Fruit fly (Drosophila melanogaster) whole organism, prepupa: Measurements from ENCODE around the gene CG10348.
A peak's percentile ranks its signal among the peaks of the same experiment; 100 is the strongest.

ENCODE experiments used
- Blimp-1 ChIP-seq: fragments of 200-800 bp; sonication (Bioruptor generic); optimal IDR thresholded peaks from 3 replicates; lab custom pipeline; 2017; ENCODE audit warnings: missing biosample characterization, missing genetic modification characterization, mild to moderate bottlenecking, moderate library complexity, missing genetic modification reagents
- CG10631 ChIP-seq: fragments of 200-800 bp; sonication (Bioruptor generic); optimal IDR thresholded peaks from 2 replicates; lab custom pipeline; 2016; ENCODE audit warnings: missing biosample characterization, missing genetic modification characterization
- CG10669 ChIP-seq: fragments of 200-800 bp; sonication (Bioruptor generic); optimal IDR thresholded peaks from 3 replicates; lab custom pipeline; 2018; ENCODE audit warnings: missing biosample characterization, mild to moderate bottlenecking, missing genetic modification characterization, moderate library complexity
- CG11294 ChIP-seq: fragments of 200-800 bp; sonication (Bioruptor generic); IDR thresholded peaks from 2 replicates; pipeline ENCODE4 v1.3.6; 2022; ENCODE audit warnings: missing biosample characterization, missing genetic modification characterization
- CG15336 ChIP-seq: fragments of 200-800 bp; sonication (Bioruptor generic); IDR thresholded peaks from 2 replicates; pipeline ENCODE4 v1.3.6; 2022; ENCODE audit warnings: missing biosample characterization, missing genetic modification characterization
- CG16779 ChIP-seq: fragments of 200-800 bp; sonication (Bioruptor generic); optimal IDR thresholded peaks from 3 replicates; lab custom pipeline; 2017; ENCODE audit warnings: missing biosample characterization, mild to moderate bottlenecking, missing genetic modification characterization
- CG3032 ChIP-seq: fragments of 200-800 bp; optimal IDR thresholded peaks from 2 replicates; lab custom pipeline; 2019; ENCODE audit warnings: missing biosample characterization, mild to moderate bottlenecking, missing genetic modification characterization, moderate library complexity
- CG31627 ChIP-seq: fragments of 200-800 bp; sonication (Bioruptor generic); optimal IDR thresholded peaks from 3 replicates; lab custom pipeline; 2016; ENCODE audit warnings: missing biosample characterization, missing genetic modification characterization
- CG32006 ChIP-seq: fragments of 200-800 bp; sonication (Bioruptor generic); optimal IDR thresholded peaks from 3 replicates; lab custom pipeline; 2017; ENCODE audit warnings: missing biosample characterization, mild to moderate bottlenecking, missing genetic modification characterization
- CG34406 ChIP-seq: fragments of 200-800 bp; sonication (Bioruptor generic); optimal IDR thresholded peaks from 3 replicates; lab custom pipeline; 2016; ENCODE audit warnings: missing biosample characterization, missing genetic modification characterization
- CG3919 ChIP-seq: fragments of 200-800 bp; sonication (Bioruptor generic); optimal IDR thresholded peaks from 3 replicates; lab custom pipeline; 2016; ENCODE audit warnings: missing biosample characterization, missing genetic modification characterization
- CG4318 ChIP-seq: fragments of 200-800 bp; sonication (Bioruptor generic); optimal IDR thresholded peaks from 3 replicates; lab custom pipeline; 2017; ENCODE audit warnings: missing biosample characterization, mild to moderate bottlenecking, missing genetic modification characterization
- CG6163 ChIP-seq: fragments of 200-800 bp; sonication (Bioruptor generic); IDR thresholded peaks from 3 replicates; pipeline ENCODE4 v1.3.6; 2022; ENCODE audit warnings: missing biosample characterization, missing genetic modification characterization
- CG6276 ChIP-seq: fragments of 200-800 bp; sonication (Bioruptor generic); optimal IDR thresholded peaks from 2 replicates; lab custom pipeline; 2017; ENCODE audit warnings: missing biosample characterization, mild to moderate bottlenecking, missing genetic modification characterization
- CG6792 ChIP-seq: fragments of 200-800 bp; sonication (Bioruptor generic); optimal IDR thresholded peaks from 3 replicates; lab custom pipeline; 2016; ENCODE audit warnings: missing biosample characterization, missing genetic modification characterization
- CG6854 ChIP-seq: fragments of 200-800 bp; sonication (Bioruptor generic); optimal IDR thresholded peaks from 2 replicates; lab custom pipeline; 2017; ENCODE audit warnings: missing biosample characterization, mild to moderate bottlenecking, missing genetic modification characterization
- CG7368 ChIP-seq: fragments of 200-800 bp; sonication (Bioruptor generic); optimal IDR thresholded peaks from 3 replicates; lab custom pipeline; 2016; ENCODE audit warnings: missing biosample characterization, missing genetic modification characterization
- CG8119 ChIP-seq: fragments of 200-800 bp; sonication (Bioruptor generic); IDR thresholded peaks from 3 replicates; pipeline ENCODE4 v1.3.6; 2022; ENCODE audit warnings: missing biosample characterization, missing genetic modification characterization
- CG8319 ChIP-seq: fragments of 200-800 bp; sonication (Bioruptor generic); optimal IDR thresholded peaks from 3 replicates; lab custom pipeline; 2016; ENCODE audit warnings: missing biosample characterization, missing genetic modification characterization
- CG9139 ChIP-seq: fragments of 200-800 bp; sonication (Bioruptor generic); optimal IDR thresholded peaks from 3 replicates; lab custom pipeline; 2017; ENCODE audit warnings: missing biosample characterization, mild to moderate bottlenecking, missing genetic modification characterization
- Eip75B ChIP-seq: fragments of 200-800 bp; sonication (Bioruptor generic); optimal IDR thresholded peaks from 3 replicates; lab custom pipeline; 2016; ENCODE audit warnings: missing biosample characterization, missing genetic modification characterization
- Eip93F ChIP-seq: fragments of 200-800 bp; sonication (Bioruptor generic); optimal IDR thresholded peaks from 2 replicates; lab custom pipeline; 2016; ENCODE audit warnings: missing biosample characterization, mild to moderate bottlenecking, missing genetic modification characterization
- Ets21C ChIP-seq: fragments of 200-800 bp; sonication (Bioruptor generic); optimal IDR thresholded peaks from 3 replicates; lab custom pipeline; 2016; ENCODE audit warnings: missing biosample characterization, missing genetic modification characterization
- Ets96B ChIP-seq: fragments of 200-800 bp; optimal IDR thresholded peaks from 2 replicates; lab custom pipeline; 2019; ENCODE audit warnings: missing biosample characterization, mild to moderate bottlenecking, missing genetic modification characterization, moderate library complexity
- Hr38 ChIP-seq: sonication (Bioruptor generic); optimal IDR thresholded peaks from 2 replicates; lab custom pipeline; 2016; ENCODE audit warnings: missing biosample characterization, missing genetic modification characterization
- Hr39 ChIP-seq: fragments of 200-800 bp; sonication (Bioruptor generic); optimal IDR thresholded peaks from 2 replicates; lab custom pipeline; 2016; ENCODE audit warnings: missing biosample characterization, missing genetic modification characterization
- Hr4 ChIP-seq: fragments of 200-800 bp; sonication (Bioruptor generic); optimal IDR thresholded peaks from 3 replicates; lab custom pipeline; 2016; ENCODE audit warnings: missing biosample characterization, missing genetic modification characterization
- Lpt ChIP-seq: fragments of 200-800 bp; sonication (Bioruptor generic); optimal IDR thresholded peaks from 3 replicates; lab custom pipeline; 2016; ENCODE audit warnings: missing biosample characterization, missing genetic modification characterization
- Met ChIP-seq: fragments of 200-800 bp; sonication (Bioruptor generic); optimal IDR thresholded peaks from 3 replicates; lab custom pipeline; 2016; ENCODE audit warnings: missing biosample characterization, missing genetic modification characterization
- OdsH ChIP-seq: fragments of 200-800 bp; sonication (Bioruptor generic); optimal IDR thresholded peaks from 3 replicates; lab custom pipeline; 2016; ENCODE audit warnings: missing biosample characterization, missing genetic modification characterization
- Smox ChIP-seq: fragments of 200-800 bp; sonication (Bioruptor generic); optimal IDR thresholded peaks from 3 replicates; lab custom pipeline; 2016; ENCODE audit warnings: missing biosample characterization, missing genetic modification characterization
- Sox102F ChIP-seq: fragments of 200-800 bp; sonication (Bioruptor generic); optimal IDR thresholded peaks from 2 replicates; lab custom pipeline; 2016; ENCODE audit warnings: missing biosample characterization, mild to moderate bottlenecking, missing genetic modification characterization
- Sox14 ChIP-seq: fragments of 200-800 bp; sonication (Bioruptor generic); optimal IDR thresholded peaks from 3 replicates; lab custom pipeline; 2016; ENCODE audit warnings: missing biosample characterization, missing genetic modification characterization
- Sox15 ChIP-seq: fragments of 200-800 bp; sonication (Bioruptor generic); optimal IDR thresholded peaks from 3 replicates; lab custom pipeline; 2016; ENCODE audit warnings: missing biosample characterization, missing genetic modification characterization
- acj6 ChIP-seq: fragments of 200-800 bp; sonication (Bioruptor generic); optimal IDR thresholded peaks from 3 replicates; lab custom pipeline; 2016; ENCODE audit warnings: missing biosample characterization, missing genetic modification characterization
- dac ChIP-seq: fragments of 200-800 bp; sonication (Bioruptor generic); optimal IDR thresholded peaks from 2 replicates; lab custom pipeline; 2017; ENCODE audit warnings: missing biosample characterization, mild to moderate bottlenecking, missing genetic modification characterization
- dsx ChIP-seq: fragments of 200-800 bp; optimal IDR thresholded peaks from 3 replicates; lab custom pipeline; 2019; ENCODE audit warnings: missing biosample characterization, mild to moderate bottlenecking, missing genetic modification characterization, moderate library complexity; ENCODE audit not compliant: poor library complexity, severe bottlenecking
- eg ChIP-seq: fragments of 200-800 bp; sonication (Bioruptor generic); IDR thresholded peaks from 3 replicates; pipeline ENCODE4 v1.3.6; 2022; ENCODE audit warnings: missing biosample characterization, missing genetic modification characterization
- esn ChIP-seq: fragments of 200-800 bp; sonication (Bioruptor generic); optimal IDR thresholded peaks from 2 replicates; lab custom pipeline; 2016; ENCODE audit warnings: missing biosample characterization, mild to moderate bottlenecking, missing genetic modification characterization, moderate library complexity
- fd59A ChIP-seq: fragments of 200-800 bp; sonication (Bioruptor generic); optimal IDR thresholded peaks from 2 replicates; lab custom pipeline; 2017; ENCODE audit warnings: missing biosample characterization, mild to moderate bottlenecking, missing genetic modification characterization, missing genetic modification reagents
- fkh ChIP-seq: fragments of 200-800 bp; sonication (Bioruptor generic); optimal IDR thresholded peaks from 3 replicates; lab custom pipeline; 2017; ENCODE audit warnings: missing biosample characterization, mild to moderate bottlenecking, missing genetic modification characterization, moderate library complexity
- lz ChIP-seq: fragments of 200-800 bp; sonication (Bioruptor generic); optimal IDR thresholded peaks from 3 replicates; lab custom pipeline; 2016; ENCODE audit warnings: missing biosample characterization, missing genetic modification characterization
- net ChIP-seq: fragments of 200-800 bp; sonication (Bioruptor generic); optimal IDR thresholded peaks from 3 replicates; lab custom pipeline; 2016; ENCODE audit warnings: missing biosample characterization, missing genetic modification characterization
- salr ChIP-seq, 2 experiments: fragments of 200-800 bp; sonication (Bioruptor generic); optimal IDR thresholded peaks; 3 replicates each; lab custom pipeline; 2016 to 2018; ENCODE audit warnings: missing biosample characterization in 2 of 2, missing genetic modification characterization in 2 of 2, mild to moderate bottlenecking in 1 of 2
- spab ChIP-seq: fragments of 200-800 bp; sonication (Bioruptor generic); optimal IDR thresholded peaks from 2 replicates; lab custom pipeline; 2017; ENCODE audit warnings: missing biosample characterization, mild to moderate bottlenecking, missing genetic modification characterization, missing genetic modification reagents
- svp ChIP-seq: fragments of 200-800 bp; sonication (Bioruptor generic); peaks from one replicate; lab custom pipeline; 2016; ENCODE audit warnings: missing biosample characterization, missing genetic modification characterization
- topi ChIP-seq: fragments of 200-800 bp; sonication (Bioruptor generic); optimal IDR thresholded peaks from 3 replicates; lab custom pipeline; 2016; ENCODE audit warnings: missing biosample characterization, missing genetic modification characterization
- vri ChIP-seq: fragments of 200-800 bp; sonication (Bioruptor generic); optimal IDR thresholded peaks from 3 replicates; lab custom pipeline; 2016; ENCODE audit warnings: missing biosample characterization, mild to moderate bottlenecking, missing genetic modification characterization

Gene CG10348

DNA sequence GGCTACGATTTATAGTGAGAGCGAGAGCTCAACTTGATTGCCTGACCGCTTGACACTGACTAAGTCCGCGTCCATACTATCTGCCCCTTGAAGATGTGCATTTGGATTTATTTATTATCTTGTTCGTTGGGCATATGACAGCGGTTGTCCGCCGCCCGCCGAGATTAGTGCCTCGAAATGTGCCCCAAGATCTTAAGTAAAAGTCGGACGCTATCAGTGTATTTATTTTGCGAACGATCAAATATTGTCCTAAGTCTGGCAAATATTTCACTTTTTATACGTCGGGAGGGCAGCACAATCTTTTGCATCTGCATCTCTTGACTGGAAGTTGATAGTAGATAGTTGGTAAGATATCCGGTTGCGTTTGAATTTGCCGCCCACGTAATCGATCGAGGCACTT is 18.6 kb downstream of the CG10348 start, which contains the start of gene Irk3:
Gene Irk3 (minus strand): TSS at position 63 of the 400 bp plus-strand sequence.
- TF ChIP-seq CG11294 (GFP tag; lab: Robert Waterston, UW) (no peak), Sox102F (no peak), CG6163 (no peak), net (GFP tag; lab: Kevin White, UChicago) (no peak), Ets96B (tag; lab: Kevin White, UChicago) (no peak), Blimp-1 (GFP tag; lab: Kevin White, UChicago) (no peak), CG31627 (GFP tag; lab: Kevin White, UChicago) (no peak), CG15336 (GFP tag; lab: Robert Waterston, UW) (no peak), Sox14 (GFP tag; lab: Kevin White, UChicago) (no peak)

DNA sequence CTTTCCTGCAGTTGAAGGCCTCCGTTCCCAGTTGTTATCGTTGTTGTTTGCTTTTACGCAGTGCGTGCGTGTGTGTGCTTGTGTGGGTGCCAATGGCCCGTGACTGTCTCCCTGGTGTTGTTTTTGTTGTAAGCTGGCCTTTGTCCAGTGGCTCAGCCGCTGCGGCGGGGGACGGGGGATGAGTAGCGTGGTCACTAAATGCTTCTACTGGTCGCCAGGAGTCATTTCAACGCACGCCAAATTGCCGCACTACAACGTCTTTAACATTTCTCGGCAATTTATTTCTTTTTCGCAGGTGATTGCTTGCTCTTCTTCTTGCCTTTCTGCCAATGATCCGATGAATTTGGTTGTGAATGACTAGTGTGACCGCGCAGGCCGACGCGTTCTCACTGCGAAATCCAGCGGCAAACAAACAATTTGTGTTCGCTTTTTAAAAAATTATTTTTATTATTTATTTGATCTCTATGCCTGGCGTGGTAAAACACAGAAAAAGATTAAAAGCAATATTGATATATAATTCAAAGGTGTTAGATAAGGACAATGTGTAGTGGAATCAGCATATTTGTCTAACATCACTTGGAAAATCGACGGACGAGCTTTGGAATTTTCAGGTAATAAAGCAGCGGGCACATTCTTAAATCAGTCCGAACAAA is 24.0 kb downstream of the CG10348 start, which contains the start of the genes Faf2 and Grip71:
Gene Faf2 (minus strand): TSS at position 450 of the 653 bp plus-strand sequence.
Gene Grip71 (plus strand): TSS at position 608 of the 653 bp plus-strand sequence.
- TF ChIP-seq Smox (GFP tag; lab: Kevin White, UChicago) = peak; percentile 81
- peak; percentile 89 for TF ChIP-seq CG10631
- TF ChIP-seq Sox15 (GFP tag; lab: Kevin White, UChicago) = peak; percentile 88
- peak; percentile 49 for TF ChIP-seq CG9139 (GFP tag; lab: Kevin White, UChicago)
- TF ChIP-seq CG7368 (GFP tag; lab: Kevin White, UChicago) = peak; percentile 28
- peak; percentile 85 for TF ChIP-seq lz (GFP tag; lab: Kevin White, UChicago)
- TF ChIP-seq fkh = peak; percentile 54
- peak; percentile 91 for TF ChIP-seq Hr4 (GFP tag; lab: Kevin White, UChicago)
- TF ChIP-seq CG8319 (GFP tag; lab: Kevin White, UChicago) = peak; percentile 68
- peak; percentile 61 to 70 for TF ChIP-seq salr (GFP tag; optimal IDR thresholded peaks at IDR 0.05; lab: Kevin White, UChicago)
- peak; percentile 79 for TF ChIP-seq topi (GFP tag; lab: Kevin White, UChicago)
- peak; percentile 85 for TF ChIP-seq dac (GFP tag; lab: Kevin White, UChicago)
- TF ChIP-seq svp (GFP tag; lab: Kevin White, UChicago) = peak; percentile 96
- peak; percentile 78 for TF ChIP-seq CG8119
- TF ChIP-seq vri (GFP tag; lab: Kevin White, UChicago) = no peak
- peak; percentile 14 for TF ChIP-seq CG16779 (tag; lab: Kevin White, UChicago)
- TF ChIP-seq Sox102F = peak; percentile 63
- peak; percentile 88 for TF ChIP-seq Ets21C (GFP tag; lab: Kevin White, UChicago)
- peak; percentile 80 for TF ChIP-seq Eip75B (GFP tag; lab: Kevin White, UChicago)
- peak; percentile 77 for TF ChIP-seq CG10669 (GFP tag; lab: Kevin White, UChicago)
- TF ChIP-seq Lpt (GFP tag; lab: Kevin White, UChicago) = peak; percentile 83
- peak; percentile 83 for TF ChIP-seq Met (GFP tag; lab: Kevin White, UChicago)
- TF ChIP-seq dsx (GFP tag; lab: Kevin White, UChicago) = peak; percentile 71
- peak; percentile 24 for TF ChIP-seq CG6854 (GFP tag; lab: Kevin White, UChicago)
- TF ChIP-seq CG6163 = peak; percentile 91
- peak; percentile 90 for TF ChIP-seq CG11294 (GFP tag; lab: Robert Waterston, UW)
- peak; percentile 82 for TF ChIP-seq CG3919 (GFP tag; lab: Kevin White, UChicago)
- TF ChIP-seq fd59A (GFP tag; lab: Kevin White, UChicago) = peak; percentile 53
- TF ChIP-seq esn = peak; percentile 79
- TF ChIP-seq CG3032 (tag; lab: Kevin White, UChicago) = peak; percentile 90
- peak; percentile 82 for TF ChIP-seq Eip93F
- TF ChIP-seq OdsH (GFP tag; lab: Kevin White, UChicago) = peak; percentile 90
- peak; percentile 87 for TF ChIP-seq CG4318
- TF ChIP-seq Blimp-1 (GFP tag; lab: Kevin White, UChicago) = peak; percentile 21
- peak; percentile 95 for TF ChIP-seq eg (GFP tag; lab: Robert Waterston, UW)
- TF ChIP-seq spab (GFP tag; lab: Kevin White, UChicago) = peak; percentile 48
- TF ChIP-seq CG34406 (GFP tag; lab: Kevin White, UChicago) = peak; percentile 70
- no peak for TF ChIP-seq CG6276 (GFP tag; lab: Kevin White, UChicago)
- peak; percentile 90 for TF ChIP-seq CG32006 (GFP tag; lab: Kevin White, UChicago)
- TF ChIP-seq Hr38 (GFP tag; lab: Kevin White, UChicago) = peak; percentile 37
- peak; percentile 62 for TF ChIP-seq CG6792 (GFP tag; lab: Kevin White, UChicago)
- peak; percentile 90 for TF ChIP-seq CG31627 (GFP tag; lab: Kevin White, UChicago)
- peak; percentile 88 for TF ChIP-seq acj6 (GFP tag; lab: Kevin White, UChicago)
- TF ChIP-seq Hr39 (GFP tag; lab: Kevin White, UChicago) = peak; percentile 91
- TF ChIP-seq CG15336 (GFP tag; lab: Robert Waterston, UW) = peak; percentile 61; the same call in 1 of the 2 replicates
